Worm (Caenorhabditis elegans) whole organism, mixed stage, embryonic: ENCODE measurements around the gene srx-14.
A peak's percentile ranks its signal among the peaks of the same experiment; 100 is the strongest.

Experiments
- bed-3 ChIP-seq: fragments of 200-800 bp; sonication (Bioruptor generic); optimal IDR thresholded peaks from 3 replicates; lab custom pipeline; 2018; ENCODE audit warnings: mild to moderate bottlenecking, missing genetic modification characterization, moderate library complexity, missing compliant biosample characterization
- ceh-43 ChIP-seq: fragments of 200-800 bp; sonication (Bioruptor generic); optimal IDR thresholded peaks from 2 replicates; lab custom pipeline; 2018; ENCODE audit warnings: mild to moderate bottlenecking, missing genetic modification characterization, moderate library complexity, missing compliant biosample characterization
- elt-1 ChIP-seq: sonication (generic microtip); optimal IDR thresholded peaks from 2 replicates; lab custom pipeline; 2017; ENCODE audit warnings: missing genetic modification characterization, mild to moderate bottlenecking, missing compliant biosample characterization, antibody characterized with exemption, moderate library complexity, borderline replicate concordance; ENCODE audit not compliant: insufficient read depth
- hlh-1 ChIP-seq: fragments of 150-350 bp; optimal IDR thresholded peaks from 2 replicates; lab custom pipeline; 2014; ENCODE audit warnings: missing biosample characterization, missing genetic modification reagents, missing genetic modification characterization
- lsy-2 ChIP-seq: fragments of 150-350 bp; optimal IDR thresholded peaks from 2 replicates; lab custom pipeline; 2014; ENCODE audit warnings: missing biosample characterization, missing genetic modification characterization
- mab-5 ChIP-seq: fragments of 150-350 bp; optimal IDR thresholded peaks from 2 replicates; lab custom pipeline; 2014; ENCODE audit warnings: missing biosample characterization, missing genetic modification characterization
- nhr-12 ChIP-seq: fragments of 150-350 bp; optimal IDR thresholded peaks from 2 replicates; lab custom pipeline; 2014; ENCODE audit warnings: missing biosample characterization, missing genetic modification characterization
- nhr-237 ChIP-seq: fragments of 150-350 bp; optimal IDR thresholded peaks from 2 replicates; lab custom pipeline; 2014; ENCODE audit warnings: missing biosample characterization, missing genetic modification characterization
- nhr-28 ChIP-seq: fragments of 150-350 bp; optimal IDR thresholded peaks from 2 replicates; lab custom pipeline; 2014; ENCODE audit warnings: missing biosample characterization, missing genetic modification characterization
- nhr-76 ChIP-seq: sonication (generic microtip); optimal IDR thresholded peaks from 2 replicates; lab custom pipeline; 2017; ENCODE audit warnings: missing biosample characterization, missing genetic modification characterization
- pha-4 ChIP-seq: fragments of 150-350 bp; optimal IDR thresholded peaks from 2 replicates; lab custom pipeline; 2018; ENCODE audit warnings: missing biosample characterization, missing genetic modification reagents, missing genetic modification characterization
- snpc-4 ChIP-seq: fragments of 150-350 bp; optimal IDR thresholded peaks from 2 replicates; lab custom pipeline; 2014; ENCODE audit warnings: missing biosample characterization, missing genetic modification characterization
- tbx-8 ChIP-seq: fragments of 200-800 bp; sonication (Bioruptor generic); optimal IDR thresholded peaks from 2 replicates; lab custom pipeline; 2018; ENCODE audit warnings: mild to moderate bottlenecking, missing genetic modification characterization, moderate library complexity, missing compliant biosample characterization

DNA sequence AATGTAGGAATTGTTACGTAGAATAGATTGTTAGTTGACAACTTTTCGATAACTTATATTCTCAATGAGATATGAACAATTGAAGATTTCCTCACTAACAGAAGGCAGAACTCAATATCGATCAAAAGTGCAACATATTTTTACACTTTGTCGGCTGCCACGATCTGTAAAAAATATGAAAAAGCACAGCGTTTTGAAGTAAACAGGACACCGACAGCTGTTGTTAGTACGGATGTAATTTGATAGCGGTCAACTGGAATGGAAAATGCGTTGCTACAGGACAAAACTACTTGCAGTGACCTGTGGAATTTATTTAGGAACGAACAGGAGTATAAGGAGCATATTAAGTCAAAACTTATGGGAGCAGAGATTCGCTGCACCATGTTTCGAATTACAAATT is 7.5 kb downstream of the srx-14 start:
- TF ChIP-seq nhr-12 (tag; lab: Kevin White, UChicago) (no peak), nhr-237 (no peak), bed-3 (no peak), tbx-8 (GFP tag; lab: Kevin White, UChicago) (no peak), mab-5 (no peak), elt-1 (tag; lab: Kevin White, UChicago) (no peak), lsy-2 (tag; lab: Kevin White, UChicago) (no peak), hlh-1 (tag; lab: Kevin White, UChicago) (peak; percentile 83), snpc-4 (tag; lab: Kevin White, UChicago) (no peak), nhr-76 (no peak), nhr-28 (tag; lab: Kevin White, UChicago) (no peak), ceh-43 (GFP tag; lab: Kevin White, UChicago) (no peak), pha-4 (tag; lab: Kevin White, UChicago) (no peak)
